Fruit fly (Drosophila melanogaster) whole organism, adult: ENCODE results near the gene CG5498.

ENCODE experiments used
- CG14711 ChIP-seq: fragments of 200-800 bp; sonication (Bioruptor generic); optimal IDR thresholded peaks from 2 replicates; lab custom pipeline; 2018; ENCODE audit warnings: missing biosample characterization, mild to moderate bottlenecking, missing genetic modification characterization, moderate library complexity
- CG5204 ChIP-seq: fragments of 200-800 bp; sonication (Bioruptor generic); optimal IDR thresholded peaks from 2 replicates; lab custom pipeline; 2016; ENCODE audit warnings: missing biosample characterization, missing genetic modification characterization
- Clk ChIP-seq: fragments of 200-800 bp; sonication (Bioruptor generic); optimal IDR thresholded peaks from 2 replicates; lab custom pipeline; 2017; ENCODE audit warnings: missing biosample characterization, missing genetic modification characterization
- Hr96 ChIP-seq: fragments of 200-800 bp; sonication (Bioruptor generic); optimal IDR thresholded peaks from 2 replicates; lab custom pipeline; 2016; ENCODE audit warnings: missing biosample characterization, missing genetic modification characterization
- cic ChIP-seq: fragments of 200-800 bp; sonication (Bioruptor generic); optimal IDR thresholded peaks from 2 replicates; lab custom pipeline; 2017; ENCODE audit warnings: missing biosample characterization, mild to moderate bottlenecking, missing genetic modification characterization, moderate library complexity
- cnc ChIP-seq, 2 experiments: fragments of >200 bp; optimal IDR thresholded peaks; 2 replicates each; lab custom pipeline; 2017
- kay ChIP-seq: fragments of 200-800 bp; sonication (Bioruptor generic); peaks from one replicate; lab custom pipeline; 2016; ENCODE audit warnings: missing biosample characterization, missing genetic modification characterization, borderline replicate concordance
- pad ChIP-seq: fragments of 200-800 bp; sonication (Bioruptor generic); optimal IDR thresholded peaks from 3 replicates; lab custom pipeline; 2017; ENCODE audit warnings: missing biosample characterization, missing genetic modification characterization, mild to moderate bottlenecking, moderate library complexity, missing genetic modification reagents
- toe ChIP-seq: fragments of 200-800 bp; sonication (Bioruptor generic); optimal IDR thresholded peaks from 2 replicates; lab custom pipeline; 2016; ENCODE audit warnings: missing biosample characterization, missing genetic modification characterization

- TF ChIP-seq Clk (GFP tag; lab: Kevin White, UChicago), result no peak
- no peak for TF ChIP-seq toe (GFP tag; lab: Kevin White, UChicago)
- no peak for TF ChIP-seq kay (GFP tag; lab: Kevin White, UChicago)
- no peak for TF ChIP-seq CG14711 (tag; lab: Kevin White, UChicago)
- no peak for TF ChIP-seq cnc (optimal IDR thresholded peaks at IDR 0.05; lab: Kevin White, UChicago)
- no peak for TF ChIP-seq cic (GFP tag; lab: Kevin White, UChicago)
- TF ChIP-seq Hr96 (GFP tag; lab: Kevin White, UChicago), result no peak
- no peak for TF ChIP-seq CG5204 (GFP tag; lab: Kevin White, UChicago)
- TF ChIP-seq pad (GFP tag; lab: Kevin White, UChicago), result no peak
These were observed 17.8 kb downstream of the CG5498 start for dm6 chr3L:20366074-20366473.
